Fruit fly (Drosophila melanogaster): ENCODE results near the gene stx.

The stx gene

dm6 chrX:10764206-10764605 is 19.5 kb upstream of the stx start, which contains the start of gene Tango5 (continued):
- TF ChIP-seq nmo (GFP tag; optimal IDR thresholded peaks at IDR 0.05) (peak; percentile 69), CG13624 (GFP tag; optimal IDR thresholded peaks at IDR 0.05) (peak; percentile 71), sd (tag; optimal IDR thresholded peaks at IDR 0.05) (peak; percentile 34), mam (GFP tag; optimal IDR thresholded peaks at IDR 0.05) (no peak), sug (tag; optimal IDR thresholded peaks at IDR 0.05) (peak; percentile 27), CG10267 (tag; optimal IDR thresholded peaks at IDR 0.05) (peak; percentile 61), grau (tag; optimal IDR thresholded peaks at IDR 0.05) (peak; percentile 1), YL-1 (GFP tag; optimal IDR thresholded peaks at IDR 0.05) (peak; percentile 21), Hmr (GFP tag; optimal IDR thresholded peaks at IDR 0.05) (peak; percentile 45), tll (GFP tag; optimal IDR thresholded peaks at IDR 0.05) (peak in 1 of 2 experiments; percentile 34), CG31441 (GFP tag; IDR thresholded peaks at IDR 0.05) (0 out of 2 replicates have a peak, but pooled peaks have one; percentile 15), zen (tag; optimal IDR thresholded peaks at IDR 0.05) (peak; percentile 32)

DNA sequence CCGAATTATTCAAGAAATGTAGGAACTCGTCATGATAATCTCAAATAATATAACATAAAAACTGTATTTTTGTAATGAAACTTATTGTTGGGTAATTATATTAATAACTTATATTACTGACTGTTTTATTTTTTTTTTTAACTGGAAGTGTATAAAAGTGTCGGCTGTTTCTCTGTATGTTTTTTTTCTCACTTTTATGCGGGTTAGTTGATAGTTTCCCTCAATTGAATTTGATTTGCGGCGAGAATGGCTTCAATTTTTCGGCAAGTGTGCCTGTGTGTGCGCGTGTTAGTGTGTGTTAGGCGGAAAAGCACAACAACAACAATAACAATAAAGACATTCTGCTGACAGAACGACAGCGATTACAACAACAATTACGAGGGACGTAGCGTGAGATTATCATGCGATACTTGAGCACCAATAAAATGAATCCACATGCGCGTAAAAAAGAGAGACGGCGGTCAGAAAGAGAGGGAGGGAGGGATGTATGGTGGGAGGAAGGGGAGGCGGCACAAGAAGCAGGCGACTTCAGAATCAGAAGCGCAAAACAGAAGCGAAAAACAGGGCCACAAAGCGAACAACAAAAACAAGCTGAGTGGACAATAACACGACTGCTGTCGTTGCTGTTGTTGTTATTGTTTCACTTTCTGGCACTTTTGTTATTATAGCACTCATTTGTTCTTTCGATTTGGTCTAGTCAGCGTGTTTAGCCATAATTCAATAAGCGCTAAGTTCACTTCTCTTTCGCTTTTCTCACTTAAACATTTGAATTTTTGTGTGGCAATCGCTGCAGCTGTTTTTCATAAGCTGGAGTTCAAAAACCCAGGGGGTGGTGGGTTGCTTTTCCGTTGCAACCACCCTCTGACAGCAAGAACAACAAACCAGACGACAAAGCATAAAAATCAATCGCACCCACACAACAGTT is 18.5 kb upstream of the stx start:
- TF ChIP-seq esg (GFP tag; conservative IDR thresholded peaks at IDR 0.05) (no peak), CG10267 (tag; optimal IDR thresholded peaks at IDR 0.05) (no peak), grau (tag; optimal IDR thresholded peaks at IDR 0.05) (peak; percentile 53), CG11696 (GFP tag; IDR thresholded peaks at IDR 0.05) (no peak), E2f1 (GFP tag; IDR thresholded peaks at IDR 0.05) (0 out of 2 replicates have a peak, but pooled peaks have one; percentile 19), Myb (GFP tag; optimal IDR thresholded peaks at IDR 0.05) (no peak), ranshi (GFP tag; IDR thresholded peaks at IDR 0.05) (peak; percentile 43; the same call in 1 of the 2 replicates), Sox100B (GFP tag; optimal IDR thresholded peaks at IDR 0.05) (peak; percentile 46), exex (tag; optimal IDR thresholded peaks at IDR 0.05) (peak; percentile 74), CG9797 (GFP tag; optimal IDR thresholded peaks at IDR 0.05) (no peak), CHES-1-like (GFP tag; optimal IDR thresholded peaks at IDR 0.05) (no peak), CG8924 (tag; optimal IDR thresholded peaks at IDR 0.05) (peak; percentile 13), chinmo (GFP tag; IDR thresholded peaks at IDR 0.05; ENCODE audit: partially characterized antibody) (peak; percentile 94), ftz-f1 (GFP tag; optimal IDR thresholded peaks at IDR 0.05) (peak; percentile 19), ERR (GFP tag; optimal IDR thresholded peaks at IDR 0.05) (no peak), ewg (GFP tag; optimal IDR thresholded peaks at IDR 0.05) (peak; percentile 1), CG42726 (GFP tag; IDR thresholded peaks at IDR 0.05; ENCODE audit: partially characterized antibody) (no peak), Hsf (GFP tag; optimal IDR thresholded peaks at IDR 0.05) (peak; percentile 39), D (optimal IDR thresholded peaks at IDR 0.05) (no peak), D (GFP tag; optimal IDR thresholded peaks at IDR 0.05) (no peak), CG5245 (GFP tag; optimal IDR thresholded peaks at IDR 0.05) (no peak), CG31441 (GFP tag; IDR thresholded peaks at IDR 0.05) (peak; percentile 62; the same call in 1 of the 2 replicates), shn (GFP tag; optimal IDR thresholded peaks at IDR 0.05) (no peak), CG12769 (tag; optimal IDR thresholded peaks at IDR 0.05) (peak; percentile 62), croc (GFP tag; conservative IDR thresholded peaks at IDR 0.05) (no peak), CG6689 (GFP tag; IDR thresholded peaks at IDR 0.05) (0 out of 2 replicates have a peak, but pooled peaks have one; percentile 6), slbo (GFP tag; IDR thresholded peaks at IDR 0.05) (no peak; the same call in 1 of the 2 replicates), CG32532 (GFP tag; IDR thresholded peaks at IDR 0.05) (peak; percentile 27; the same call in 1 of the 2 replicates), CG14050 (GFP tag; IDR thresholded peaks at IDR 0.05) (no peak), Xrp1 (GFP tag; IDR thresholded peaks at IDR 0.05) (0 out of 2 replicates have a peak, but pooled peaks have one; percentile 18), nmo (GFP tag; optimal IDR thresholded peaks at IDR 0.05) (peak; percentile 17), CG3281 (GFP tag; optimal IDR thresholded peaks at IDR 0.05) (peak; percentile 30), CG7839 (tag; optimal IDR thresholded peaks at IDR 0.05) (peak; percentile 60), Chrac-16 (GFP tag; optimal IDR thresholded peaks at IDR 0.05) (peak; percentile 6), HmgD (GFP tag; optimal IDR thresholded peaks at IDR 0.05) (no peak), Fer3 (tag; optimal IDR thresholded peaks at IDR 0.05) (peak; percentile 10), Blimp-1 (GFP tag; optimal IDR thresholded peaks at IDR 0.05) (peak; percentile 13), HLHmδ (GFP tag; optimal IDR thresholded peaks at IDR 0.05) (no peak)

Data from whole organism, embryonic.